Fruit fly (Drosophila melanogaster) whole organism, pupa: ENCODE results near the gene CG1486.

Experiments
- CG10348 ChIP-seq: fragments of 200-800 bp; sonication (Bioruptor generic); IDR thresholded peaks from 2 replicates; pipeline ENCODE4 v1.3.6; 2022; ENCODE audit warnings: missing biosample characterization, missing genetic modification characterization
- CG12605 ChIP-seq: fragments of 200-800 bp; sonication (Bioruptor generic); IDR thresholded peaks from 2 replicates; pipeline ENCODE4 v1.3.6; 2022; ENCODE audit warnings: missing biosample characterization, missing genetic modification characterization
- CG9948 ChIP-seq: fragments of 200-800 bp; sonication (Bioruptor generic); optimal IDR thresholded peaks from 2 replicates; lab custom pipeline; 2018; ENCODE audit warnings: missing biosample characterization, mild to moderate bottlenecking, missing genetic modification characterization, moderate library complexity
- D1 ChIP-seq: fragments of 200-800 bp; sonication (Bioruptor generic); optimal IDR thresholded peaks from 2 replicates; lab custom pipeline; 2018; ENCODE audit warnings: missing biosample characterization, mild to moderate bottlenecking, missing genetic modification characterization, moderate library complexity
- Pif1B ChIP-seq: fragments of 200-800 bp; sonication (Bioruptor generic); optimal IDR thresholded peaks from 3 replicates; lab custom pipeline; 2016; ENCODE audit warnings: missing biosample characterization, missing genetic modification characterization
- Snoo ChIP-seq: fragments of 200-800 bp; sonication (Bioruptor generic); optimal IDR thresholded peaks from 3 replicates; lab custom pipeline; 2017; ENCODE audit warnings: missing biosample characterization, mild to moderate bottlenecking, missing genetic modification characterization, inconsistent platforms
- gl ChIP-seq: fragments of 200-800 bp; sonication (Bioruptor generic); optimal IDR thresholded peaks from 2 replicates; lab custom pipeline; 2018; ENCODE audit warnings: missing biosample characterization, mild to moderate bottlenecking, missing genetic modification characterization
- rn ChIP-seq: fragments of 200-800 bp; sonication (Bioruptor generic); IDR thresholded peaks from 2 replicates; pipeline ENCODE4 v1.3.6; 2022; ENCODE audit warnings: missing biosample characterization, missing genetic modification characterization

DNA sequence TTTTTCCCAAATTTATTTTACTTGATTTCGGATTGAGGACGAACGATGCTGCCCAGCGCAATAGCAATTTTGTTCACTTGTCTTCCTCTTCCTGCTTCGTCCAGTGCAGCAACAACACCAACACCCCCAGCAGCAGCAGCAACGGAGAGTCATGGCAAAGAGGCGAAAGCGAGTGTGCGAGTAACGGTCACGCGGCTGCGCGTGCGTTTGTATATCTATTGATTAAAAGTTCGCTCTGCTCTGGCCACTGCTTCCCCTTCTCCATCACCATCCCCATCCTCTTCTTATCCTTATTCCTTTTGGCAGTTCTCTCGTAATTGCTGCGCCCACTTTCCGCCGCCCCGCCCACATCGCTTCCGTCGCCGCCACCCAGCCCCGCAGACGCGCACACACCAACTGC is 14.3 kb downstream of the CG1486 start:
- TF ChIP-seq Pif1B (GFP tag; lab: Kevin White, UChicago) (no peak), CG9948 (no peak), CG10348 (GFP tag; lab: Robert Waterston, UW) (no peak), rn (GFP tag; lab: Robert Waterston, UW) (no peak), gl (tag; lab: Kevin White, UChicago) (no peak), D1 (tag; lab: Kevin White, UChicago) (no peak), CG12605 (GFP tag; lab: Robert Waterston, UW) (no peak), Snoo (tag; lab: Kevin White, UChicago) (no peak)
